Worm (Caenorhabditis elegans): ENCODE measurements around the gene F38H4.5.

The F38H4.5 gene

DNA sequence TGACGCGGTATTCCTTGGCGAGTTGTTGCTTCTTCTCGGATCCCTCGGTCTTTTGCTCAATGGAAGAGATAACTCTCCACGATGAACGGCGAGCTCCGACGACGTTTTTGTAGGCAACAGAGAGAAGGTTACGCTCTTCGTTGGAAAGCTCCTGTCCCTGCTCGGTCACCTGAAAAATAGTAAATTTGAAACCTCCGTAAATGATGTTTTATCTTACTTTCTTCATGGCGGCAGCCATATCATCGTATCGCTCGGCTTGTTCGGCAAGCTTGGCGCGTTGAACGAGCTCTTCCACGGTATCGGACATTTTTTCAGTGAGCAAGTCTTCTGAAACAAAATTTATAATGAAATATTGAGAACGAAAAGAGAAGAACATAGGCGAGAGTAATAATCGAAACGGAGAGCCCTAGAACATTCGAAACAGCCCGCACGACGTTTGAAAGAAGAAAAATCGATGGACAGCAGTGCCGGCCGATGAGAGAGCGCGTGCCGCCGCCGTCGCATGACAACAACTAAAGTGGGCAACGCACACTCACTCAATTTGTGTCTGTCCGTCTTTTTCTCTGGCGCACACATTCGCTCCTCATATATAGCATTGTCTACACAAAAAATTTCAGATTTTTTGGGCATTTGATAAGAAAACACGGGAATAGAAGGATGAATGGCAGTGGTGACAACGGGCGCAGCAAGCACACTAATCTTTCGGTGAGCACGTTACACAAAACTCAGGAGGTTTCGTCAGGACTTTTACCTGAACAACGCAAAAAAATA lies 30.2 kb upstream of the F38H4.5 start, which contains the start of the genes par-5 and M117.3 (continued):
- TF ChIP-seq aly-2 (tag; optimal IDR thresholded peaks at IDR 0.05) (no peak), mxl-2 (GFP tag; conservative IDR thresholded peaks at IDR 0.05) (peak; percentile 10; the same call in 1 of the 2 replicates), pqm-1 (tag; optimal IDR thresholded peaks at IDR 0.05) (peak; percentile 48), dmd-6 (GFP tag; IDR thresholded peaks at IDR 0.05) (peak; percentile 86), dve-1 (tag; optimal IDR thresholded peaks at IDR 0.05; ENCODE audit: insufficient read depth) (peak; percentile 90), spr-3 (GFP tag; optimal IDR thresholded peaks at IDR 0.05) (no peak), hlh-30 (tag; optimal IDR thresholded peaks at IDR 0.05; ENCODE audit: insufficient read depth) (peak; percentile 98), nhr-28 (tag; optimal IDR thresholded peaks at IDR 0.05) (peak; percentile 83), ceh-20 (GFP tag; IDR thresholded peaks at IDR 0.05) (peak; percentile 76), hlh-11 (tag; optimal IDR thresholded peaks at IDR 0.05) (peak; percentile 92), nhr-10 (tag; optimal IDR thresholded peaks at IDR 0.05) (no peak), Y105C5A.15 (GFP tag; IDR thresholded peaks at IDR 0.05) (no peak), rbr-2 (tag; optimal IDR thresholded peaks at IDR 0.05) (peak; percentile 67), php-3 (GFP tag; IDR thresholded peaks at IDR 0.05) (0 out of 2 replicates have a peak, but pooled peaks have one; percentile 6), dmd-8 (GFP tag; IDR thresholded peaks at IDR 0.05) (no peak), F37D6.2 (tag; optimal IDR thresholded peaks at IDR 0.05) (peak; percentile 43), lin-1 (GFP tag; IDR thresholded peaks at IDR 0.05) (peak; percentile 68), set-16 (GFP tag; IDR thresholded peaks at IDR 0.05) (peak; percentile 65), nhr-41 (GFP tag; IDR thresholded peaks at IDR 0.05) (no peak), lin-29 (GFP tag; IDR thresholded peaks at IDR 0.05) (0 out of 2 replicates have a peak, but pooled peaks have one; percentile 7), vab-7 (GFP tag; IDR thresholded peaks at IDR 0.05) (peak; percentile 63), zip-2 (tag; optimal IDR thresholded peaks at IDR 0.05) (no peak), nhr-6 (tag; optimal IDR thresholded peaks at IDR 0.05) (peak; percentile 24), ceh-28 (tag; optimal IDR thresholded peaks at IDR 0.05) (peak; percentile 68), Y48G9A.11 (GFP tag; IDR thresholded peaks at IDR 0.05) (no peak), Y5F2A.4 (GFP tag; optimal IDR thresholded peaks at IDR 0.05) (no peak), sdz-12 (GFP tag; optimal IDR thresholded peaks at IDR 0.05) (no peak), duxl-1 (tag; optimal IDR thresholded peaks at IDR 0.05; ENCODE audit: poor library complexity) (no peak), T20F7.1 (GFP tag; optimal IDR thresholded peaks at IDR 0.05) (peak; percentile 65), spr-1 (tag; optimal IDR thresholded peaks at IDR 0.05) (no peak), unc-62 (GFP tag; optimal IDR thresholded peaks at IDR 0.05 in 1 of 2) (peak in 1 of 2 experiments; percentile 95), unc-62 (tag; optimal IDR thresholded peaks at IDR 0.05) (no peak), ztf-11 (tag; optimal IDR thresholded peaks at IDR 0.05) (no peak), daf-8 (GFP tag; IDR thresholded peaks at IDR 0.05) (no peak), madf-5 (GFP tag; IDR thresholded peaks at IDR 0.05) (no peak), tra-1 (GFP tag; IDR thresholded peaks at IDR 0.05) (no peak; the same call in 1 of the 2 replicates), nhr-77 (tag; optimal IDR thresholded peaks at IDR 0.05) (peak; percentile 57), daf-19 (GFP tag; conservative IDR thresholded peaks at IDR 0.05) (no peak), F26F4.8 (GFP tag; conservative IDR thresholded peaks at IDR 0.05) (no peak), hmg-1.1 (GFP tag; IDR thresholded peaks at IDR 0.05) (peak; percentile 81), snpc-1.2 (GFP tag; IDR thresholded peaks at IDR 0.05) (peak; percentile 59; the same call in 1 of the 2 replicates), zfp-2 (tag; optimal IDR thresholded peaks at IDR 0.05) (no peak), mes-2 (tag; optimal IDR thresholded peaks at IDR 0.05; ENCODE audit: poor library complexity, severe bottlenecking) (peak; percentile 63), F10B5.3 (tag; optimal IDR thresholded peaks at IDR 0.05) (no peak), daf-16 (GFP tag; optimal IDR thresholded peaks at IDR 0.05) (no peak), daf-16 (tag; optimal IDR thresholded peaks at IDR 0.05) (peak; percentile 63), egl-27 (tag; optimal IDR thresholded peaks at IDR 0.05) (no peak), mxl-3 (GFP tag; optimal IDR thresholded peaks at IDR 0.05) (peak; percentile 81), hif-1 (tag; optimal IDR thresholded peaks at IDR 0.05) (peak in 1 of 2 experiments; percentile 80)

Data from whole organism, L4 larva.